Worm (Caenorhabditis elegans) whole organism, L4 larva: ENCODE data around the gene ZK1248.20.
A peak's percentile ranks its signal among the peaks of the same experiment; 100 is the strongest.

Source experiments
- F10B5.3 ChIP-seq: sonication (generic microtip); optimal IDR thresholded peaks from 2 replicates; lab custom pipeline; 2016; ENCODE audit warnings: mild to moderate bottlenecking, missing genetic modification characterization, missing compliant biosample characterization
- F26F4.8 ChIP-seq: fragments of 200-800 bp; sonication (Bioruptor generic); conservative IDR thresholded peaks from 2 replicates; pipeline ENCODE4 v1.3.6; 2022; ENCODE audit warnings: missing genetic modification characterization, missing compliant biosample characterization
- F37D6.2 ChIP-seq: sonication (generic microtip); optimal IDR thresholded peaks from 2 replicates; lab custom pipeline; 2016; ENCODE audit warnings: mild to moderate bottlenecking, missing genetic modification characterization, missing compliant biosample characterization
- R02D3.7 ChIP-seq: fragments of 150-350 bp; sonication (generic microtip); optimal IDR thresholded peaks from 3 replicates; lab custom pipeline; 2014; ENCODE audit warnings: missing biosample characterization, missing genetic modification characterization
- Y5F2A.4 ChIP-seq: fragments of 200-800 bp; sonication (Bioruptor generic); optimal IDR thresholded peaks from 2 replicates; lab custom pipeline; 2018; ENCODE audit warnings: mild to moderate bottlenecking, missing genetic modification characterization, missing compliant biosample characterization
- Y75B8A.6 ChIP-seq: fragments of 200-800 bp; sonication (Bioruptor generic); IDR thresholded peaks from 2 replicates; pipeline ENCODE4 v1.3.6; 2022; ENCODE audit warnings: missing genetic modification reagents, missing genetic modification characterization, missing compliant biosample characterization
- aha-1 ChIP-seq: fragments of 150-350 bp; peaks from one replicate; lab custom pipeline; 2014; ENCODE audit warnings: missing biosample characterization, missing genetic modification characterization
- aly-2 ChIP-seq: sonication (generic microtip); optimal IDR thresholded peaks from 2 replicates; lab custom pipeline; 2018; ENCODE audit warnings: missing biosample characterization, missing genetic modification characterization
- ama-1 ChIP-seq: fragments of 150-350 bp; optimal IDR thresholded peaks from 2 replicates; lab custom pipeline; 2014; ENCODE audit warnings: inconsistent platforms, mixed read lengths
- arid-1 ChIP-seq: fragments of 200-800 bp; sonication (Bioruptor generic); conservative IDR thresholded peaks from 2 replicates; pipeline ENCODE4 v1.3.6; 2022; ENCODE audit warnings: missing genetic modification reagents, missing genetic modification characterization, missing compliant biosample characterization
- ceh-28 ChIP-seq: fragments of 150-350 bp; optimal IDR thresholded peaks from 2 replicates; lab custom pipeline; 2014; ENCODE audit warnings: missing biosample characterization, missing genetic modification reagents, missing genetic modification characterization
- ceh-82 ChIP-seq: sonication (generic microtip); optimal IDR thresholded peaks from 2 replicates; lab custom pipeline; 2017; ENCODE audit warnings: missing biosample characterization, missing genetic modification characterization
- cey-2 ChIP-seq: sonication (generic microtip); optimal IDR thresholded peaks from 3 replicates; lab custom pipeline; 2017; ENCODE audit warnings: missing genetic modification characterization, mild to moderate bottlenecking, missing compliant biosample characterization, antibody characterized with exemption, borderline replicate concordance; ENCODE audit not compliant: insufficient read depth
- ctbp-1 ChIP-seq: fragments of 200-800 bp; sonication (Bioruptor generic); IDR thresholded peaks from 2 replicates; pipeline ENCODE4 v1.3.6; 2022; ENCODE audit warnings: missing genetic modification reagents, missing genetic modification characterization, missing compliant biosample characterization
- daf-12 ChIP-seq: fragments of 150-350 bp; optimal IDR thresholded peaks from 2 replicates; lab custom pipeline; 2014; ENCODE audit warnings: missing biosample characterization, missing genetic modification reagents, missing genetic modification characterization
- dve-1 ChIP-seq: sonication (generic microtip); optimal IDR thresholded peaks from 2 replicates; lab custom pipeline; 2017; ENCODE audit warnings: antibody characterized with exemption, mild to moderate bottlenecking, missing genetic modification characterization, missing compliant biosample characterization; ENCODE audit not compliant: insufficient read depth
- egl-27 ChIP-seq: sonication (generic microtip); optimal IDR thresholded peaks from 3 replicates; lab custom pipeline; 2017; ENCODE audit warnings: missing biosample characterization, missing genetic modification reagents, missing genetic modification characterization
- hif-1 ChIP-seq, 2 experiments: sonication (generic microtip); optimal IDR thresholded peaks; 2 replicates each; lab custom pipeline; 2016 to 2017; ENCODE audit warnings: missing compliant biosample characterization in 2 of 2, missing genetic modification characterization in 2 of 2, missing genetic modification reagents in 2 of 2, missing genotype in 2 of 2, mild to moderate bottlenecking in 1 of 2
- hlh-11 ChIP-seq: fragments of 200-800 bp; sonication (Bioruptor generic); optimal IDR thresholded peaks from 2 replicates; lab custom pipeline; 2018; ENCODE audit warnings: mild to moderate bottlenecking, missing genetic modification characterization, missing compliant biosample characterization
- hlh-30 ChIP-seq: sonication (generic microtip); optimal IDR thresholded peaks from 2 replicates; lab custom pipeline; 2017; ENCODE audit warnings: antibody characterized with exemption, mild to moderate bottlenecking, missing genetic modification characterization, missing compliant biosample characterization; ENCODE audit not compliant: insufficient read depth
- hmg-1.1 ChIP-seq: fragments of 200-800 bp; sonication (Bioruptor generic); IDR thresholded peaks from 2 replicates; pipeline ENCODE4 v1.3.6; 2022; ENCODE audit warnings: missing genetic modification reagents, missing genetic modification characterization, missing compliant biosample characterization
- lin-15B ChIP-seq: fragments of 150-350 bp; sonication (generic microtip); optimal IDR thresholded peaks from 3 replicates; lab custom pipeline; 2014; ENCODE audit warnings: missing biosample characterization, missing genetic modification characterization
- lin-38 ChIP-seq: fragments of 200-800 bp; sonication (Bioruptor generic); IDR thresholded peaks from 2 replicates; pipeline ENCODE4 v1.3.6; 2022; ENCODE audit warnings: missing genetic modification reagents, missing genetic modification characterization, missing compliant biosample characterization
- lir-3 ChIP-seq: sonication (generic microtip); optimal IDR thresholded peaks from 2 replicates; lab custom pipeline; 2016; ENCODE audit warnings: mild to moderate bottlenecking, missing genetic modification characterization, missing compliant biosample characterization
- lsy-2 ChIP-seq, 2 experiments: fragments of 150-350 bp in 1 of 2; sonication (generic microtip) in 1 of 2; optimal IDR thresholded peaks; 2 replicates each; lab custom pipeline; 2014 to 2017; ENCODE audit warnings: missing biosample characterization in 2 of 2, missing genetic modification characterization in 2 of 2
- madf-5 ChIP-seq, 2 experiments: fragments of 200-800 bp; sonication (Bioruptor generic); IDR thresholded peaks; 2 replicates each; pipeline ENCODE4 v1.3.6; 2022; ENCODE audit warnings: missing compliant biosample characterization in 2 of 2, missing genetic modification characterization in 2 of 2
- mdt-29 ChIP-seq: fragments of 200-800 bp; sonication (Bioruptor generic); IDR thresholded peaks from 2 replicates; pipeline ENCODE4 v1.3.6; 2022; ENCODE audit warnings: missing genetic modification reagents, missing genetic modification characterization, missing compliant biosample characterization
- mes-2 ChIP-seq: sonication (generic microtip); optimal IDR thresholded peaks from 2 replicates; lab custom pipeline; 2016; ENCODE audit warnings: missing genotype, mild to moderate bottlenecking, missing genetic modification characterization, missing compliant biosample characterization; ENCODE audit not compliant: poor library complexity, severe bottlenecking
- nhr-11 ChIP-seq: fragments of 150-350 bp; optimal IDR thresholded peaks from 2 replicates; lab custom pipeline; 2014; ENCODE audit warnings: missing biosample characterization, missing genetic modification characterization
- nhr-111 ChIP-seq: fragments of 200-800 bp; sonication (Bioruptor generic); optimal IDR thresholded peaks from 2 replicates; lab custom pipeline; 2018; ENCODE audit warnings: mild to moderate bottlenecking, missing genetic modification characterization, missing compliant biosample characterization
- nhr-237 ChIP-seq: sonication (generic microtip); optimal IDR thresholded peaks from 2 replicates; lab custom pipeline; 2017; ENCODE audit warnings: missing biosample characterization, missing genetic modification characterization
- nhr-28 ChIP-seq: fragments of 150-350 bp; optimal IDR thresholded peaks from 2 replicates; lab custom pipeline; 2014; ENCODE audit warnings: missing biosample characterization, missing genetic modification characterization
- nhr-76 ChIP-seq: fragments of 150-350 bp; optimal IDR thresholded peaks from 2 replicates; lab custom pipeline; 2014; ENCODE audit warnings: missing biosample characterization, missing genetic modification characterization
- pha-4 ChIP-seq, 2 experiments: fragments of 150-350 bp in 1 of 2; fragments of 200-800 bp in 1 of 2; sonication (Bioruptor generic) in 1 of 2; IDR thresholded peaks in 1 of 2; optimal IDR thresholded peaks in 1 of 2; 2 replicates each; pipeline versions ENCODE4 v1.3.6 to Lab custom; 2014 to 2022; ENCODE audit warnings: missing genetic modification characterization in 2 of 2, missing genetic modification reagents in 2 of 2, missing biosample characterization in 1 of 2, missing compliant biosample characterization in 1 of 2
- php-3 ChIP-seq: fragments of 200-800 bp; sonication (Bioruptor generic); IDR thresholded peaks from 2 replicates; pipeline ENCODE4 v1.3.6; 2022; ENCODE audit warnings: missing genetic modification reagents, missing genetic modification characterization, missing compliant biosample characterization
- saeg-2 ChIP-seq: fragments of 200-800 bp; sonication (Bioruptor generic); IDR thresholded peaks from 2 replicates; pipeline ENCODE4 v1.3.6; 2022; ENCODE audit warnings: missing genetic modification reagents, missing genetic modification characterization, missing compliant biosample characterization
- sdz-12 ChIP-seq: fragments of 200-800 bp; sonication (Bioruptor generic); optimal IDR thresholded peaks from 2 replicates; lab custom pipeline; 2018; ENCODE audit warnings: mild to moderate bottlenecking, missing genetic modification characterization, missing compliant biosample characterization
- skn-1 ChIP-seq: fragments of 150-350 bp; optimal IDR thresholded peaks from 2 replicates; lab custom pipeline; 2014; ENCODE audit warnings: missing biosample characterization, missing genetic modification characterization
- snpc-4 ChIP-seq: fragments of 150-350 bp; optimal IDR thresholded peaks from 2 replicates; lab custom pipeline; 2014; ENCODE audit warnings: missing biosample characterization, missing genetic modification characterization
- tra-1 ChIP-seq: fragments of 200-800 bp; sonication (Bioruptor generic); IDR thresholded peaks from 2 replicates; pipeline ENCODE4 v1.3.6; 2022; ENCODE audit warnings: missing genetic modification reagents, missing genetic modification characterization, missing compliant biosample characterization
- unc-39 ChIP-seq: sonication (generic microtip); optimal IDR thresholded peaks from 2 replicates; lab custom pipeline; 2017; ENCODE audit warnings: missing biosample characterization, missing genetic modification characterization
- unc-62 ChIP-seq, 3 experiments: fragments of 150-350 bp in 1 of 3; sonication (generic microtip); optimal IDR thresholded peaks in 2 of 3; peaks in 1 of 3; 1 replicate in 1 of 3; 2 replicates in 2 of 3; lab custom pipeline; 2014 to 2017; ENCODE audit warnings: missing biosample characterization in 3 of 3, missing genetic modification characterization in 3 of 3, missing genetic modification reagents in 3 of 3, missing genotype in 1 of 3
- vab-7 ChIP-seq: fragments of 200-800 bp; sonication (Bioruptor generic); IDR thresholded peaks from 2 replicates; pipeline ENCODE4 v1.3.6; 2022; ENCODE audit warnings: missing genetic modification reagents, missing genetic modification characterization, missing compliant biosample characterization
- zag-1 ChIP-seq: fragments of 150-350 bp; optimal IDR thresholded peaks from 2 replicates; lab custom pipeline; 2014; ENCODE audit warnings: missing biosample characterization, missing genetic modification characterization
- zfp-2 ChIP-seq: sonication (generic microtip); optimal IDR thresholded peaks from 2 replicates; lab custom pipeline; 2016; ENCODE audit warnings: mild to moderate bottlenecking, missing genetic modification characterization, missing compliant biosample characterization
- zfp-3 ChIP-seq: fragments of 200-800 bp; sonication (Bioruptor generic); conservative IDR thresholded peaks from 2 replicates; pipeline ENCODE4 v1.3.6; 2022; ENCODE audit warnings: missing genetic modification reagents, missing genetic modification characterization, missing compliant biosample characterization
- zip-11 ChIP-seq: fragments of 200-800 bp; sonication (Bioruptor generic); IDR thresholded peaks from 2 replicates; pipeline ENCODE4 v1.3.6; 2022; ENCODE audit warnings: missing genetic modification characterization, missing compliant biosample characterization

ZK1248.20 gene

ce11 chrII:5779866-5780265 is 36.6 kb upstream of the ZK1248.20 start:
- TF ChIP-seq hif-1 (tag; optimal IDR thresholded peaks at IDR 0.05; lab: Kevin White, UChicago) (no peak), ceh-82 (tag; lab: Kevin White, UChicago) (no peak), madf-5 (GFP tag; IDR thresholded peaks at IDR 0.05; lab: Robert Waterston, UW) (no peak), lin-15B (tag; lab: Kevin White, UChicago) (no peak), aha-1 (tag; lab: Kevin White, UChicago) (peak; percentile 29), lin-38 (GFP tag; lab: Robert Waterston, UW) (no peak), zag-1 (tag; lab: Kevin White, UChicago) (no peak), lsy-2 (tag; optimal IDR thresholded peaks at IDR 0.05; lab: Kevin White, UChicago) (peak in 1 of 2 experiments; percentile 30), zfp-3 (no peak), pha-4 (GFP tag; IDR thresholded peaks at IDR 0.05; lab: Robert Waterston, UW) (no peak), pha-4 (tag; optimal IDR thresholded peaks at IDR 0.05; lab: Kevin White, UChicago) (no peak), unc-62 (GFP tag; optimal IDR thresholded peaks at IDR 0.05 in 1 of 2; lab: Kevin White, UChicago) (peak in 1 of 2 experiments; percentile 0), unc-62 (tag; optimal IDR thresholded peaks at IDR 0.05; lab: Kevin White, UChicago) (no peak), arid-1 (no peak), egl-27 (tag; lab: Kevin White, UChicago) (no peak), ceh-28 (tag; lab: Kevin White, UChicago) (no peak), nhr-111 (no peak), F37D6.2 (tag; lab: Kevin White, UChicago) (no peak), saeg-2 (GFP tag; lab: Robert Waterston, UW) (no peak), F26F4.8 (GFP tag; lab: Robert Waterston, UW) (no peak), sdz-12 (GFP tag; lab: Kevin White, UChicago) (no peak), hlh-11 (tag; lab: Kevin White, UChicago) (peak; percentile 50), php-3 (GFP tag; lab: Robert Waterston, UW) (no peak), dve-1 (tag; lab: Kevin White, UChicago) (no peak), cey-2 (no peak), lir-3 (tag; lab: Kevin White, UChicago) (no peak), Y75B8A.6 (GFP tag; lab: Robert Waterston, UW) (no peak), unc-39 (tag; lab: Kevin White, UChicago) (no peak), R02D3.7 (tag; lab: Kevin White, UChicago) (no peak), tra-1 (GFP tag; lab: Robert Waterston, UW) (no peak), aly-2 (tag; lab: Kevin White, UChicago) (no peak), nhr-76 (tag; lab: Kevin White, UChicago) (no peak), mes-2 (tag; lab: Kevin White, UChicago) (peak; percentile 37), hmg-1.1 (peak; percentile 47), nhr-237 (tag; lab: Kevin White, UChicago) (no peak), nhr-11 (tag; lab: Kevin White, UChicago) (peak; percentile 11), ama-1 (lab: Kevin White, UChicago) (no peak), F10B5.3 (tag; lab: Kevin White, UChicago) (no peak)

DNA sequence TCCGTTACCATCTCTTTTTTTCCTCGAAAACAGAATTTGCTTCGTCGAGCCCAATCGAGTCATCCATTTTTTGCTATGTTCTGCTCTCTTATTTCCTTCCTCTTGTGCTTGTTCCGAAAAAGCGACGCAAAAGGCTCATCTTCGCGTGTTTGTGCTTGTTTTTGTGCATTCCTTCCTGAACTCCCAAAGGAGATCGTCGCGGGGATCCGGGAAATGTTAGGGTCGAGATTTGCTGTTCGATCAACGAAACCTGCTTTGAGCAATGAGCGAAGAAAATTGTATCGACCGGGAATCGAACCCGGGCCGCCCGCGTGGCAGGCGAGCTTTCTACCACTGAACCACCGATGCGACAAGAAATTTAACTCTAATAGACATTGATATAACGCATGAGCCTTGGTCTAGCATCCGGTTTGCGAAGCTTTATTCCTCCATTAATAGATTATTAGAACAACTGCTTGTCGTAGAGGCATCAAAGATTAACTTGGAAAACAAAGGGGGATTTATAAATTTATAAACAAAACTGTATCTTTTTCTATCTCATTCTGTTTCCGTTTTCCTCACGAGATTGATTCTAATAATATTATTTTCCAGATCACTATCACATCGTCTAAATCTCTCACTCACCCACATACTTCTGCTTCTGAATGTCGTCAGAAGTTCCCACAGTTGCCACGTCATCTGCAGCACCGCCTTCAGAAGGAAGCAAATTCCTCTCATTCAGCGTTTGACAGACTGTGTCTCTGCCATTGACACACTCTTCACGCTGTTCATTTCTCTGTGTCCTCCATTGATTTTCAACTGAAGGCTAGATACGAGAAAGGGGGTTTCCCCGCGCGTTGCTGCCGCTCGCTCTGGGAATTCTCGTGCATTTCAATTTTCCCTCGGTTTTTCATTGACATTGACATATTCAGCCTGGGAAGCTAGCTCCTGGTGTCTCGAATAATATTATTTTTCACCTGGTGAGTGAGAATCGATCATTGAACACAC is 34.2 kb upstream of the ZK1248.20 start, which contains the start of gene K05F1.6:
K05F1.6 (plus strand) TSS at position 586 of the 987 bp plus-strand sequence.
- TF ChIP-seq daf-12 (tag; lab: Kevin White, UChicago) (no peak), unc-39 (tag; lab: Kevin White, UChicago) (no peak), madf-5 (GFP tag; IDR thresholded peaks at IDR 0.05; lab: Robert Waterston, UW) (0 out of 4 replicates have a peak, but pooled peaks have one; percentile 38 to 52), ctbp-1 (GFP tag; lab: Robert Waterston, UW) (peak; percentile 66), R02D3.7 (tag; lab: Kevin White, UChicago) (no peak), skn-1 (tag; lab: Kevin White, UChicago) (no peak), F26F4.8 (GFP tag; lab: Robert Waterston, UW) (peak; percentile 54; the same call in 1 of the 2 replicates), mdt-29 (peak; percentile 76), hlh-30 (tag; lab: Kevin White, UChicago) (peak; percentile 62), zip-11 (GFP tag; lab: Robert Waterston, UW) (0 out of 2 replicates have a peak, but pooled peaks have one; percentile 37), snpc-4 (tag; lab: Kevin White, UChicago) (no peak), sdz-12 (GFP tag; lab: Kevin White, UChicago) (peak; percentile 71), vab-7 (peak; percentile 88), nhr-28 (tag; lab: Kevin White, UChicago) (no peak), Y5F2A.4 (GFP tag; lab: Kevin White, UChicago) (peak; percentile 83), zfp-2 (peak; percentile 23)
